Fruit fly (Drosophila melanogaster): Measurements from ENCODE around the gene otu.
A peak's percentile ranks its signal among the peaks of the same experiment; 100 is the strongest.

The otu gene

DNA sequence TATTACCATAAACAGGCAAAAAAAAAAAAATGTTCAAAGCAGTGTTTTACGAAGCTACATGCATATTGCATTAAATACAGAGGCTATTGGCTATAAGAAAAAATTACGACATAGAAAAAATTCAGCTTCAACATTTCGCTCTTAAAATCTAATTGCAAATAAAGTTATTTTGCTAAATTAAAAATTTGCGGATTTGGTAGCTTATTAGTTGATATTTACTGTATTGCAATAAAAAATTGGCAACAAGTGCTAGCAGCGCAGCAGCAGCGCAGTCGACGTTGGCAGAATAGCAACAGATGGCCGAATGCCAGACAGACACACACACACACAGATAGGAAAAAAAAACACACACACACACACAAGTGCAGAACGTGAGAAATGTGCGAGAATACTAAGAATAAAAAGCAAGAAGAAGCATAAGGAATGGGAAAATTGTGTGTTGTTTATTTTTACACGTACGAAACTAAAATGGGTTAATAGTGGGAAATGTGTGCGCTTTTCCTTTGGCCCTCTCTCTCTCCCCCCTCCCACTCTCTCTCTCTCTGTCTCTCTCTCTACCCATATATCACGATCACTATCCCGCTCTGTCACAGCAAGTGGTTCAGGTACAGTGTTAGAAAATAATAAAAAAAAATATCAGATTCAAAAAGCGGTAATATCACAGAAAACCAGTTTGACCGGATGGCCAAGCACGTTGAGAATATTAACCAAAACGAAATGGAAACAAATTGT is 44.4 kb upstream of the otu start (continued):
- peak; percentile 74 for TF ChIP-seq slbo (GFP tag; IDR thresholded peaks at IDR 0.05)
- 0 out of 2 replicates have a peak, but pooled peaks have one; percentile 12 for TF ChIP-seq MBD-R2 (GFP tag; IDR thresholded peaks at IDR 0.05)
- TF ChIP-seq Fer1 (GFP tag; optimal IDR thresholded peaks at IDR 0.05) = peak; percentile 30
- TF ChIP-seq unpg (GFP tag; optimal IDR thresholded peaks at IDR 0.05) = peak; percentile 41
- peak in 1 of 2 experiments; percentile 55 for TF ChIP-seq Hr51 (GFP tag; optimal IDR thresholded peaks at IDR 0.05)
- no peak for TF ChIP-seq CG15601 (tag; optimal IDR thresholded peaks at IDR 0.05)
- no peak for TF ChIP-seq Hr39 (optimal IDR thresholded peaks at IDR 0.05)
- TF ChIP-seq cg (GFP tag; optimal IDR thresholded peaks at IDR 0.05) = peak; percentile 76
- peak; percentile 23; the same call in 1 of the 2 replicates for TF ChIP-seq H2.0 (GFP tag; IDR thresholded peaks at IDR 0.05)
- TF ChIP-seq tgo (GFP tag; IDR thresholded peaks at IDR 0.05) = peak; percentile 28; the same call in 2 of the 3 replicates
- TF ChIP-seq CG11504 (tag; optimal IDR thresholded peaks at IDR 0.05) = peak; percentile 37
- TF ChIP-seq Blimp-1 (GFP tag; optimal IDR thresholded peaks at IDR 0.05) = no peak
- no peak for TF ChIP-seq Hr3 (GFP tag; optimal IDR thresholded peaks at IDR 0.05)
- TF ChIP-seq CG18599 (GFP tag; optimal IDR thresholded peaks at IDR 0.05) = peak; percentile 26
- TF ChIP-seq fd102C (GFP tag; optimal IDR thresholded peaks at IDR 0.05) = no peak
- TF ChIP-seq HLH3B (GFP tag; IDR thresholded peaks at IDR 0.05) = 0 out of 2 replicates have a peak, but pooled peaks have one; percentile 19
- TF ChIP-seq CG14014 (GFP tag; IDR thresholded peaks at IDR 0.05) = peak; percentile 51
- peak; percentile 11 for TF ChIP-seq phol (tag; optimal IDR thresholded peaks at IDR 0.05)
- peak; percentile 45 for TF ChIP-seq CG3847 (GFP tag; IDR thresholded peaks at IDR 0.05)
- TF ChIP-seq danr (GFP tag; IDR thresholded peaks at IDR 0.05) = 0 out of 2 replicates have a peak, but pooled peaks have one; percentile 11
- no peak for TF ChIP-seq zen (tag; optimal IDR thresholded peaks at IDR 0.05)
- peak; percentile 15 for TF ChIP-seq fd3F (GFP tag; optimal IDR thresholded peaks at IDR 0.05)
- peak; percentile 84 for TF ChIP-seq Adf1 (GFP tag; IDR thresholded peaks at IDR 0.05)
- no peak for TF ChIP-seq yki (optimal IDR thresholded peaks at IDR 0.05)
- peak; percentile 37; the same call in 1 of the 2 replicates for TF ChIP-seq vvl (GFP tag; IDR thresholded peaks at IDR 0.05)
- peak; percentile 37 for TF ChIP-seq CG17359 (tag; optimal IDR thresholded peaks at IDR 0.05)
- TF ChIP-seq scrt (GFP tag; optimal IDR thresholded peaks at IDR 0.05) = peak; percentile 32
- peak; percentile 88 for TF ChIP-seq Drgx (GFP tag; IDR thresholded peaks at IDR 0.05)
- peak; percentile 41 for TF ChIP-seq lab (GFP tag; optimal IDR thresholded peaks at IDR 0.05)
- TF ChIP-seq CG17328 (GFP tag; IDR thresholded peaks at IDR 0.05) = peak; percentile 19; the same call in 1 of the 2 replicates
- TF ChIP-seq Xbp1 (GFP tag; optimal IDR thresholded peaks at IDR 0.05) = peak; percentile 23
- TF ChIP-seq seq (GFP tag; IDR thresholded peaks at IDR 0.05) = peak; percentile 47; the same call in 1 of the 2 replicates
- TF ChIP-seq ewg (GFP tag; optimal IDR thresholded peaks at IDR 0.05) = no peak
- 0 out of 3 replicates have a peak, but pooled peaks have one; percentile 33 for TF ChIP-seq otp (GFP tag; IDR thresholded peaks at IDR 0.05)
- peak; percentile 21 for TF ChIP-seq Nf-YC (tag; optimal IDR thresholded peaks at IDR 0.05)
- no peak for TF ChIP-seq CG12071 (GFP tag; optimal IDR thresholded peaks at IDR 0.05)
- no peak; the same call in 1 of the 2 replicates for TF ChIP-seq ara (GFP tag; IDR thresholded peaks at IDR 0.05)
- peak; percentile 41 for TF ChIP-seq PHDP (tag; optimal IDR thresholded peaks at IDR 0.05)
- peak; percentile 34 for TF ChIP-seq CG7839 (tag; optimal IDR thresholded peaks at IDR 0.05)
- peak; percentile 31 for TF ChIP-seq NfI (GFP tag; optimal IDR thresholded peaks at IDR 0.05)
- TF ChIP-seq abd-A (tag; optimal IDR thresholded peaks at IDR 0.05) = peak; percentile 40
- peak; percentile 13 for TF ChIP-seq cwo (GFP tag; optimal IDR thresholded peaks at IDR 0.05)
- TF ChIP-seq CG30403 (GFP tag; optimal IDR thresholded peaks at IDR 0.05) = peak; percentile 43
- TF ChIP-seq CG9932 (GFP tag; IDR thresholded peaks at IDR 0.05) = peak; percentile 76
- TF ChIP-seq Taf1 (GFP tag; IDR thresholded peaks at IDR 0.05) = peak; percentile 23; the same call in 1 of the 2 replicates
